Fruit fly (Drosophila melanogaster) whole organism, embryonic: ENCODE data around the gene CG6296.
A peak's percentile ranks its signal among the peaks of the same experiment; 100 is the strongest.

ENCODE experiments used
- CG11560 ChIP-seq: fragments of 200-800 bp; sonication (Bioruptor generic); IDR thresholded peaks from 3 replicates; pipeline ENCODE4 v1.3.6; 2022; ENCODE audit warnings: missing biosample characterization, missing genetic modification characterization
- CG12219 ChIP-seq: fragments of 200-800 bp; sonication (Bioruptor generic); optimal IDR thresholded peaks from 3 replicates; lab custom pipeline; 2018; ENCODE audit warnings: missing biosample characterization, mild to moderate bottlenecking, missing genetic modification characterization
- CG12659 ChIP-seq: fragments of 200-800 bp; sonication (Bioruptor generic); optimal IDR thresholded peaks from 3 replicates; lab custom pipeline; 2017; ENCODE audit warnings: mild to moderate bottlenecking, missing biosample characterization, missing genetic modification reagents, missing genetic modification characterization
- CG13287 ChIP-seq: fragments of 200-800 bp; sonication (Bioruptor generic); IDR thresholded peaks from 2 replicates; pipeline ENCODE4 v1.3.6; 2022; ENCODE audit warnings: missing biosample characterization, missing genetic modification characterization; ENCODE audit not compliant: partially characterized antibody
- CG13296 ChIP-seq: fragments of 200-800 bp; sonication (Bioruptor generic); optimal IDR thresholded peaks from 3 replicates; lab custom pipeline; 2018; ENCODE audit warnings: missing biosample characterization, mild to moderate bottlenecking, missing genetic modification characterization
- CG16813 ChIP-seq: fragments of 200-800 bp; sonication (Bioruptor generic); IDR thresholded peaks from 3 replicates; pipeline ENCODE4 v1.3.6; 2022; ENCODE audit warnings: missing biosample characterization, missing genetic modification characterization; ENCODE audit not compliant: partially characterized antibody
- CG18619 ChIP-seq: fragments of 200-800 bp; sonication (Bioruptor generic); optimal IDR thresholded peaks from 3 replicates; lab custom pipeline; 2017; ENCODE audit warnings: missing biosample characterization, mild to moderate bottlenecking, missing genetic modification characterization
- CG2129 ChIP-seq: fragments of 200-800 bp; sonication (Bioruptor generic); IDR thresholded peaks from 2 replicates; pipeline ENCODE4 v1.3.6; 2022; ENCODE audit warnings: missing biosample characterization, missing genetic modification characterization; ENCODE audit not compliant: partially characterized antibody
- CG3065 ChIP-seq: fragments of 200-800 bp; sonication (Bioruptor generic); optimal IDR thresholded peaks from 2 replicates; lab custom pipeline; 2016; ENCODE audit warnings: missing biosample characterization, missing genetic modification characterization
- CG3163 ChIP-seq: fragments of 200-800 bp; sonication (Bioruptor generic); optimal IDR thresholded peaks from 3 replicates; lab custom pipeline; 2016; ENCODE audit warnings: missing biosample characterization, missing genetic modification characterization
- CG32772 ChIP-seq: fragments of 200-800 bp; sonication (Bioruptor generic); IDR thresholded peaks from 2 replicates; pipeline ENCODE4 v1.3.6; 2022; ENCODE audit warnings: missing biosample characterization, missing genetic modification characterization
- CG33213 ChIP-seq: fragments of 200-800 bp; sonication (Bioruptor generic); optimal IDR thresholded peaks from 3 replicates; lab custom pipeline; 2016; ENCODE audit warnings: missing biosample characterization, missing genetic modification characterization
- CG3847 ChIP-seq: fragments of 200-800 bp; sonication (Bioruptor generic); IDR thresholded peaks from 2 replicates; pipeline ENCODE4 v1.3.6; 2022; ENCODE audit warnings: missing biosample characterization, missing genetic modification characterization
- CG7271 ChIP-seq: fragments of 200-800 bp; sonication (Bioruptor generic); optimal IDR thresholded peaks from 2 replicates; lab custom pipeline; 2018; ENCODE audit warnings: missing biosample characterization, mild to moderate bottlenecking, missing genetic modification characterization, moderate library complexity
- CG7839 ChIP-seq: fragments of 200-800 bp; sonication (Bioruptor generic); optimal IDR thresholded peaks from 3 replicates; lab custom pipeline; 2018; ENCODE audit warnings: missing biosample characterization, mild to moderate bottlenecking, missing genetic modification characterization, moderate library complexity
- D19A ChIP-seq: fragments of 200-800 bp; optimal IDR thresholded peaks from 3 replicates; lab custom pipeline; 2019; ENCODE audit warnings: missing biosample characterization, mild to moderate bottlenecking, missing genetic modification characterization, moderate library complexity
- Dll ChIP-seq: fragments of 200-800 bp; sonication (Bioruptor generic); IDR thresholded peaks from 4 replicates; pipeline ENCODE4 v1.3.6; 2022; ENCODE audit warnings: missing biosample characterization, missing genetic modification characterization; ENCODE audit not compliant: partially characterized antibody
- Ets97D ChIP-seq: fragments of 200-800 bp; sonication (Bioruptor generic); optimal IDR thresholded peaks from 3 replicates; lab custom pipeline; 2016; ENCODE audit warnings: missing biosample characterization, missing genetic modification characterization
- Hmx ChIP-seq: fragments of 200-800 bp; sonication (Bioruptor generic); optimal IDR thresholded peaks from 2 replicates; lab custom pipeline; 2016; ENCODE audit warnings: missing biosample characterization, missing genetic modification characterization
- Lpt ChIP-seq: fragments of >200 bp; optimal IDR thresholded peaks from 2 replicates; lab custom pipeline; 2018; ENCODE audit warnings: missing biosample characterization, missing genetic modification characterization
- MBD-R2 ChIP-seq: fragments of 200-800 bp; sonication (Bioruptor generic); IDR thresholded peaks from 2 replicates; pipeline ENCODE4 v1.3.6; 2022; ENCODE audit warnings: missing biosample characterization, missing genetic modification characterization
- Nf-YC ChIP-seq: fragments of 200-800 bp; optimal IDR thresholded peaks from 3 replicates; lab custom pipeline; 2019; ENCODE audit warnings: missing biosample characterization, mild to moderate bottlenecking, missing genetic modification characterization, moderate library complexity
- Oaz ChIP-seq: fragments of 200-800 bp; sonication (Bioruptor generic); IDR thresholded peaks from 2 replicates; pipeline ENCODE4 v1.3.6; 2022; ENCODE audit warnings: missing biosample characterization, missing genetic modification characterization
- Oli ChIP-seq: fragments of 200-800 bp; sonication (Bioruptor generic); optimal IDR thresholded peaks from 2 replicates; lab custom pipeline; 2018; ENCODE audit warnings: missing biosample characterization, mild to moderate bottlenecking, missing genetic modification characterization, moderate library complexity
- Poxn ChIP-seq: fragments of 200-800 bp; sonication (Bioruptor generic); IDR thresholded peaks from 2 replicates; pipeline ENCODE4 v1.3.6; 2022; ENCODE audit warnings: missing biosample characterization, missing genetic modification characterization
- Sin3A ChIP-seq: fragments of >200 bp; optimal IDR thresholded peaks from 2 replicates; lab custom pipeline; 2018
- bigmax ChIP-seq: fragments of 200-800 bp; sonication (Bioruptor generic); optimal IDR thresholded peaks from 2 replicates; lab custom pipeline; 2018; ENCODE audit warnings: missing biosample characterization, mild to moderate bottlenecking, missing genetic modification characterization
- bowl ChIP-seq: fragments of 200-800 bp; sonication (Bioruptor generic); IDR thresholded peaks from 2 replicates; pipeline ENCODE4 v1.3.6; 2022; ENCODE audit warnings: missing biosample characterization, missing genetic modification characterization
- cato ChIP-seq: fragments of 200-800 bp; sonication (Bioruptor generic); optimal IDR thresholded peaks from 2 replicates; lab custom pipeline; 2016; ENCODE audit warnings: missing biosample characterization, missing genetic modification characterization, borderline replicate concordance
- chinmo ChIP-seq: fragments of 200-800 bp; sonication (Bioruptor generic); IDR thresholded peaks from 4 replicates; pipeline ENCODE4 v1.3.6; 2022; ENCODE audit warnings: missing biosample characterization, missing genetic modification characterization; ENCODE audit not compliant: partially characterized antibody
- danr ChIP-seq: fragments of 200-800 bp; sonication (Bioruptor generic); IDR thresholded peaks from 2 replicates; pipeline ENCODE4 v1.3.6; 2022; ENCODE audit warnings: missing biosample characterization, missing genetic modification characterization
- dmrt99B ChIP-seq: fragments of 200-800 bp; sonication (Bioruptor generic); optimal IDR thresholded peaks from 2 replicates; lab custom pipeline; 2018; ENCODE audit warnings: missing biosample characterization, mild to moderate bottlenecking, missing genetic modification characterization, moderate library complexity
- exex ChIP-seq: fragments of 200-800 bp; sonication (Bioruptor generic); optimal IDR thresholded peaks from 4 replicates; lab custom pipeline; 2018; ENCODE audit warnings: missing biosample characterization, mild to moderate bottlenecking, missing genetic modification characterization, moderate library complexity
- fd96Cb ChIP-seq: fragments of 200-800 bp; sonication (Bioruptor generic); optimal IDR thresholded peaks from 2 replicates; lab custom pipeline; 2018; ENCODE audit warnings: missing biosample characterization, mild to moderate bottlenecking, missing genetic modification characterization, moderate library complexity
- gcm2 ChIP-seq: fragments of 200-800 bp; sonication (Bioruptor generic); optimal IDR thresholded peaks from 2 replicates; lab custom pipeline; 2016; ENCODE audit warnings: missing biosample characterization, missing genetic modification characterization
- grau ChIP-seq: fragments of 200-800 bp; optimal IDR thresholded peaks from 3 replicates; lab custom pipeline; 2019; ENCODE audit warnings: missing biosample characterization, mild to moderate bottlenecking, missing genetic modification characterization, moderate library complexity
- gro ChIP-seq: fragments of 200-800 bp; sonication (Bioruptor generic); optimal IDR thresholded peaks from 2 replicates; lab custom pipeline; 2016; ENCODE audit warnings: missing biosample characterization, missing genetic modification characterization
- hkb ChIP-seq, 2 experiments: fragments of 200-800 bp in 1 of 2; fragments of >200 bp in 1 of 2; sonication (Bioruptor generic) in 1 of 2; IDR thresholded peaks in 1 of 2; optimal IDR thresholded peaks in 1 of 2; 2 replicates each; pipeline versions ENCODE4 v1.3.6 to Lab custom; 2017 to 2022; ENCODE audit warnings: missing biosample characterization in 1 of 2, missing genetic modification characterization in 1 of 2
- lilli ChIP-seq: fragments of 200-800 bp; sonication (Bioruptor generic); optimal IDR thresholded peaks from 3 replicates; lab custom pipeline; 2016; ENCODE audit warnings: missing biosample characterization, missing genetic modification characterization
- mam ChIP-seq: fragments of 200-800 bp; sonication (Bioruptor generic); optimal IDR thresholded peaks from 3 replicates; lab custom pipeline; 2016; ENCODE audit warnings: missing biosample characterization, missing genetic modification characterization
- mld ChIP-seq: fragments of 200-800 bp; sonication (Bioruptor generic); IDR thresholded peaks from 3 replicates; pipeline ENCODE4 v1.3.6; 2022; ENCODE audit warnings: missing biosample characterization, missing genetic modification characterization; ENCODE audit not compliant: partially characterized antibody
- nerfin-2 ChIP-seq: fragments of 200-800 bp; sonication (Bioruptor generic); IDR thresholded peaks from 2 replicates; pipeline ENCODE4 v1.3.6; 2022; ENCODE audit warnings: missing biosample characterization, missing genetic modification characterization; ENCODE audit not compliant: partially characterized antibody
- run ChIP-seq: fragments of 200-800 bp; sonication (Bioruptor generic); optimal IDR thresholded peaks from 3 replicates; lab custom pipeline; 2018; ENCODE audit warnings: missing biosample characterization, mild to moderate bottlenecking, missing genetic modification characterization
- slbo ChIP-seq: fragments of 200-800 bp; sonication (Bioruptor generic); IDR thresholded peaks from 2 replicates; pipeline ENCODE4 v1.3.6; 2022; ENCODE audit warnings: missing biosample characterization, missing genetic modification characterization
- sob ChIP-seq: fragments of 200-800 bp; sonication (Bioruptor generic); IDR thresholded peaks from 2 replicates; pipeline ENCODE4 v1.3.6; 2022; ENCODE audit warnings: missing biosample characterization, missing genetic modification characterization
- tio ChIP-seq: fragments of 200-800 bp; sonication (Bioruptor generic); optimal IDR thresholded peaks from 2 replicates; lab custom pipeline; 2017; ENCODE audit warnings: missing biosample characterization, missing genetic modification characterization, inconsistent platforms
- trh ChIP-seq: fragments of 200-800 bp; sonication (Bioruptor generic); optimal IDR thresholded peaks from 2 replicates; lab custom pipeline; 2016; ENCODE audit warnings: missing biosample characterization, missing genetic modification characterization
- unc-4 ChIP-seq: fragments of 200-800 bp; sonication (Bioruptor generic); IDR thresholded peaks from 2 replicates; pipeline ENCODE4 v1.3.6; 2022; ENCODE audit warnings: missing biosample characterization, missing genetic modification characterization; ENCODE audit not compliant: partially characterized antibody
- zf30C ChIP-seq: fragments of 200-800 bp; sonication (Bioruptor generic); optimal IDR thresholded peaks from 3 replicates; lab custom pipeline; 2018; ENCODE audit warnings: missing biosample characterization, mild to moderate bottlenecking, missing genetic modification characterization

The CG6296 gene

DNA sequence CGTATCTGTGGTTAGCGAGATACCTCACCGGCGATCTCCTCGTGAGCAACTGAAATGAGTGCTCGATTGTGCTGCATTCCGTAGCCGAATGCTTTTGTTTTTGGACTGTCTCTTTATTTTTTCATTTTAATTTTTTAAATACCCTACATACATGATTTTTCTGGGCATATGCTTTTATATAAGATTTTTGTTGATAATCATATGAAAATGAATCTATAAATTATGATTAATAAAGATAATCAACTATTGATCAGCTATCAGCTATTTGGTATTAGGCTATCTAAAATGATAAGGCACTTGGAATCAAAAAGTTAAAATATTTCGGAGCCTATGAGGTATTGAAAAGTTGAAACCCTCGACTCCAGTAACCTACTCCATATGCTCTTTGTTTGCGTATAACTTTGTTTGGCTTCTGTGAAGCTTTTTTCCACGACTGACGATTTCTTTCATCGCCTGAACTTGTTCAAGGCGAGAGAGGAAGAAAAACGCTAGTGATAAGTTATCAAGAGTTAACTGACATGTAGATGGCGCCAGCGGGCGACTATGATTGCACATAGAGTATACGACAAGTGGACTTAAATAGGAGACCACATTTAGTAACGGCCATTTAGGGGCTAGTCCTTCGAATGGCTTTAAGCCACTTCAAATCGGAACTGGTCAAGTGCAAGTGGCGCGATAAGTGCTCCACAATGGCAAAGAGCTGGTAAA lies 15.3 kb downstream of the CG6296 start, which contains the start of gene CG31076 (continued):
- no peak for TF ChIP-seq Hmx (GFP tag; lab: Kevin White, UChicago)
- TF ChIP-seq gro (GFP tag; lab: Kevin White, UChicago): no peak
- no peak for TF ChIP-seq Sin3A (lab: Kevin White, UChicago)
- TF ChIP-seq grau (tag; lab: Kevin White, UChicago): no peak
- no peak for TF ChIP-seq slbo (GFP tag; lab: Robert Waterston, UW)
- no peak for TF ChIP-seq CG32772 (GFP tag; lab: Robert Waterston, UW)
- TF ChIP-seq CG3065 (GFP tag; lab: Kevin White, UChicago): no peak
- no peak for TF ChIP-seq CG12219
- TF ChIP-seq dmrt99B (tag; lab: Kevin White, UChicago): peak; percentile 66
- TF ChIP-seq trh (GFP tag; lab: Kevin White, UChicago): no peak
- TF ChIP-seq Lpt: no peak
- no peak for TF ChIP-seq cato (GFP tag; lab: Kevin White, UChicago)
- peak; percentile 30 for TF ChIP-seq run (tag; lab: Kevin White, UChicago)
- peak; percentile 86 for TF ChIP-seq D19A
- no peak for TF ChIP-seq fd96Cb (tag; lab: Kevin White, UChicago)
- 0 out of 4 replicates have a peak, but pooled peaks have one; percentile 57 for TF ChIP-seq chinmo
- TF ChIP-seq CG18619 (GFP tag; lab: Kevin White, UChicago): no peak
- TF ChIP-seq gcm2 (GFP tag; lab: Kevin White, UChicago): no peak
- no peak for TF ChIP-seq CG7271
- TF ChIP-seq sob (GFP tag; lab: Robert Waterston, UW): no peak
- TF ChIP-seq exex (tag; lab: Kevin White, UChicago): peak; percentile 65
- TF ChIP-seq CG12659 (GFP tag; lab: Kevin White, UChicago): no peak
- TF ChIP-seq lilli (GFP tag; lab: Kevin White, UChicago): peak; percentile 11
- no peak for TF ChIP-seq zf30C (GFP tag; lab: Kevin White, UChicago)
- TF ChIP-seq CG3163: no peak
- TF ChIP-seq Oli: peak; percentile 34
- TF ChIP-seq unc-4 (GFP tag; lab: Robert Waterston, UW): no peak
- no peak for TF ChIP-seq CG3847 (GFP tag; lab: Robert Waterston, UW)
- peak; percentile 9 for TF ChIP-seq mam (GFP tag; lab: Kevin White, UChicago)
- TF ChIP-seq hkb (optimal IDR thresholded peaks at IDR 0.05; lab: Kevin White, UChicago): no peak
- TF ChIP-seq hkb (GFP tag; IDR thresholded peaks at IDR 0.05; lab: Robert Waterston, UW): no peak
- TF ChIP-seq CG33213: no peak
- TF ChIP-seq CG13287 (GFP tag; lab: Robert Waterston, UW): no peak; the same call in 1 of the 2 replicates
- TF ChIP-seq CG11560: no peak
- TF ChIP-seq mld (GFP tag; lab: Robert Waterston, UW): no peak
- TF ChIP-seq Ets97D (GFP tag; lab: Kevin White, UChicago): no peak
- TF ChIP-seq bowl (GFP tag; lab: Robert Waterston, UW): no peak
- no peak for TF ChIP-seq tio (GFP tag; lab: Kevin White, UChicago)
- no peak for TF ChIP-seq Poxn (GFP tag; lab: Robert Waterston, UW)
- TF ChIP-seq MBD-R2 (GFP tag; lab: Robert Waterston, UW): no peak
- TF ChIP-seq CG16813 (GFP tag; lab: Robert Waterston, UW): no peak
- TF ChIP-seq bigmax (GFP tag; lab: Kevin White, UChicago): no peak
- no peak for TF ChIP-seq CG2129
- TF ChIP-seq Dll: no peak
- peak; percentile 31 for TF ChIP-seq Nf-YC
- TF ChIP-seq danr: no peak
- TF ChIP-seq Oaz: no peak
- TF ChIP-seq nerfin-2: no peak
- peak; percentile 51 for TF ChIP-seq CG7839 (tag; lab: Kevin White, UChicago)
- peak; percentile 42 for TF ChIP-seq CG13296 (GFP tag; lab: Kevin White, UChicago)
